Worm (Caenorhabditis elegans): Measurements from ENCODE around the gene npr-40.

DNA sequence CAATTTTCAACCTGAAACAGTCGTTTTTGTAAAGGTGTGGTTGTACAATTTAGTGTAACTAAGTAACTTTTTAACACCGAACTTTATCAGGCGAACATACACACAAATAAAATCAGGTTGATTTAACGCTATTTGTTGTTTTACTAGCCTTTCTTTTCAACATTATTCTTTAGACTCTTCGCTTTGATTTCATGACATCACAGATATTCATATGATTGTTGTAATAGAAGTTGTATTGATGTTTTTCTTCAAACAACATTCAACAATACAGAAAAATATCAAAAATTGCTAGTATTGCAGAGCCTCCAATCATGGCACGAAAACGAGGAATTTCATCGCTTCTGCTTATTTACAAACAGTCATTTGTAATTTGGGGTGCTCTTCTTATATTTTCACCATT, 23.8 kb upstream of the npr-40 start, which contains the start of gene nac-1:
- TF ChIP-seq W03F9.2 (tag; optimal IDR thresholded peaks at IDR 0.05) (no peak), him-1 (tag; optimal IDR thresholded peaks at IDR 0.05) (no peak), dao-5 (tag; optimal IDR thresholded peaks at IDR 0.05) (no peak)
